Worm (Caenorhabditis elegans): ENCODE data around the gene kin-15.

ce11 chrII:9421969-9422368 is 11.5 kb downstream of the kin-15 start, which contains the start of gene M176.11:
- TF ChIP-seq ztf-23 (GFP tag; IDR thresholded peaks at IDR 0.05) (no peak), cog-1 (tag; optimal IDR thresholded peaks at IDR 0.05) (no peak), flt-1 (GFP tag; IDR thresholded peaks at IDR 0.05) (no peak), klf-2 (GFP tag; conservative IDR thresholded peaks at IDR 0.05) (no peak)
